Worm (Caenorhabditis elegans) whole organism, L3 larva: ENCODE measurements around the gene C26F1.1.

Experiments used
- R02D3.7 ChIP-seq: fragments of 150-350 bp; optimal IDR thresholded peaks from 2 replicates; lab custom pipeline; 2014; ENCODE audit warnings: missing biosample characterization, missing genetic modification characterization
- aly-2 ChIP-seq: fragments of 150-350 bp; optimal IDR thresholded peaks from 2 replicates; lab custom pipeline; 2014; ENCODE audit warnings: missing biosample characterization, missing genetic modification characterization
- ama-1 ChIP-seq: fragments of 150-350 bp; optimal IDR thresholded peaks from 2 replicates; lab custom pipeline; 2018
- elt-3 ChIP-seq, 3 experiments: fragments of 150-350 bp in 1 of 3; sonication (generic microtip) in 2 of 3; optimal IDR thresholded peaks; 2 replicates in 2 of 3; 4 replicates in 1 of 3; lab custom pipeline; 2014 to 2017; ENCODE audit warnings: missing biosample characterization in 3 of 3, missing genetic modification characterization in 3 of 3
- fkh-10 ChIP-seq: sonication (generic microtip); optimal IDR thresholded peaks from 2 replicates; lab custom pipeline; 2017; ENCODE audit warnings: missing biosample characterization, missing genetic modification reagents, missing genetic modification characterization
- lin-39 ChIP-seq: fragments of 150-350 bp; optimal IDR thresholded peaks from 2 replicates; lab custom pipeline; 2018; ENCODE audit warnings: missing biosample characterization, missing genetic modification reagents, missing genetic modification characterization
- nfya-1 ChIP-seq: sonication (generic microtip); optimal IDR thresholded peaks from 2 replicates; lab custom pipeline; 2017; ENCODE audit warnings: missing genetic modification characterization, mild to moderate bottlenecking, missing compliant biosample characterization, antibody characterized with exemption, moderate library complexity; ENCODE audit not compliant: insufficient read depth
- nhr-11 ChIP-seq: fragments of 150-350 bp; optimal IDR thresholded peaks from 2 replicates; lab custom pipeline; 2014; ENCODE audit warnings: missing biosample characterization, missing genetic modification characterization
- nhr-237 ChIP-seq: fragments of 150-350 bp; optimal IDR thresholded peaks from 2 replicates; lab custom pipeline; 2014; ENCODE audit warnings: missing biosample characterization, missing genetic modification characterization
- nhr-28 ChIP-seq: fragments of 150-350 bp; optimal IDR thresholded peaks from 2 replicates; lab custom pipeline; 2014; ENCODE audit warnings: missing biosample characterization, missing genetic modification characterization
- nhr-77 ChIP-seq: fragments of 150-350 bp; optimal IDR thresholded peaks from 2 replicates; lab custom pipeline; 2014; ENCODE audit warnings: missing biosample characterization, missing genetic modification characterization
- pqm-1 ChIP-seq: fragments of 150-350 bp; optimal IDR thresholded peaks from 2 replicates; lab custom pipeline; 2017; ENCODE audit warnings: missing biosample characterization, missing genetic modification characterization, inconsistent platforms
- snpc-4 ChIP-seq: fragments of 150-350 bp; optimal IDR thresholded peaks from 2 replicates; lab custom pipeline; 2014; ENCODE audit warnings: missing biosample characterization, missing genetic modification characterization
- unc-39 ChIP-seq: sonication (generic microtip); optimal IDR thresholded peaks from 4 replicates; lab custom pipeline; 2017; ENCODE audit warnings: missing biosample characterization, missing genetic modification characterization

ce11 chrV:7826362-7826761 lies 41.1 kb downstream of the C26F1.1 start:
- TF ChIP-seq nhr-28 (tag; lab: Kevin White, UChicago) (no peak), elt-3 (tag; optimal IDR thresholded peaks at IDR 0.05; lab: Kevin White, UChicago) (no peak), ama-1 (no peak), snpc-4 (tag; lab: Kevin White, UChicago) (no peak), fkh-10 (GFP tag; lab: Kevin White, UChicago) (no peak), lin-39 (tag; lab: Kevin White, UChicago) (no peak), nhr-77 (no peak), nfya-1 (no peak), R02D3.7 (tag; lab: Kevin White, UChicago) (no peak), pqm-1 (tag; lab: Kevin White, UChicago) (no peak), aly-2 (tag; lab: Kevin White, UChicago) (no peak), nhr-11 (tag; lab: Kevin White, UChicago) (no peak), unc-39 (tag; lab: Kevin White, UChicago) (no peak), nhr-237 (no peak)
